Worm (Caenorhabditis elegans) whole organism, late embryonic: ENCODE measurements around the gene spe-36.

Experiments
- ceh-22 ChIP-seq: sonication (generic microtip); optimal IDR thresholded peaks from 2 replicates; lab custom pipeline; 2017; ENCODE audit warnings: missing biosample characterization, missing genetic modification characterization
- fkh-10 ChIP-seq: fragments of 150-350 bp; optimal IDR thresholded peaks from 2 replicates; lab custom pipeline; 2014; ENCODE audit warnings: missing biosample characterization, missing genetic modification reagents, missing genetic modification characterization
- hlh-13 ChIP-seq: fragments of 200-800 bp; sonication (Bioruptor generic); optimal IDR thresholded peaks from 2 replicates; lab custom pipeline; 2018; ENCODE audit warnings: mild to moderate bottlenecking, missing genetic modification characterization, missing compliant biosample characterization
- hlh-30 ChIP-seq: sonication (generic microtip); optimal IDR thresholded peaks from 2 replicates; lab custom pipeline; 2017; ENCODE audit warnings: antibody characterized with exemption, missing genetic modification characterization, missing compliant biosample characterization; ENCODE audit not compliant: insufficient read depth
- hlh-6 ChIP-seq: sonication (generic microtip); optimal IDR thresholded peaks from 2 replicates; lab custom pipeline; 2016; ENCODE audit warnings: missing genotype, missing genetic modification characterization, missing compliant biosample characterization
- hlh-8 ChIP-seq: sonication (generic microtip); optimal IDR thresholded peaks from 2 replicates; lab custom pipeline; 2016; ENCODE audit warnings: missing genotype, missing genetic modification characterization, missing compliant biosample characterization
- nhr-11 ChIP-seq: fragments of 150-350 bp; optimal IDR thresholded peaks from 2 replicates; lab custom pipeline; 2014; ENCODE audit warnings: missing biosample characterization, missing genetic modification characterization
- pqm-1 ChIP-seq: sonication (generic microtip); optimal IDR thresholded peaks from 2 replicates; lab custom pipeline; 2016; ENCODE audit warnings: missing genetic modification characterization, missing compliant biosample characterization
- tbx-7 ChIP-seq: sonication (generic microtip); optimal IDR thresholded peaks from 2 replicates; lab custom pipeline; 2016; ENCODE audit warnings: missing genotype, missing genetic modification characterization, missing compliant biosample characterization

ce11 chrIV:11623060-11623459, 31.0 kb upstream of the spe-36 start, which contains the start of gene lys-4:
- TF ChIP-seq nhr-11 (tag; lab: Kevin White, UChicago) (no peak), hlh-8 (tag; lab: Kevin White, UChicago) (no peak), fkh-10 (GFP tag; lab: Kevin White, UChicago) (no peak), tbx-7 (no peak), hlh-6 (tag; lab: Kevin White, UChicago) (no peak), hlh-13 (GFP tag; lab: Kevin White, UChicago) (no peak), hlh-30 (no peak), pqm-1 (tag; lab: Kevin White, UChicago) (no peak), ceh-22 (tag; lab: Kevin White, UChicago) (no peak)
